Worm (Caenorhabditis elegans): ENCODE measurements around the gene igcm-3.

The igcm-3 gene

ce11 chrX:2700649-2701048 lies 5.0 kb downstream of the igcm-3 start:
- TF ChIP-seq ceh-63 (GFP tag; optimal IDR thresholded peaks at IDR 0.05) (no peak), xbp-1 (tag; optimal IDR thresholded peaks at IDR 0.05) (no peak), dpl-1 (GFP tag; optimal IDR thresholded peaks at IDR 0.05) (no peak), nhr-237 (tag; optimal IDR thresholded peaks at IDR 0.05) (no peak), lin-39 (tag; optimal IDR thresholded peaks at IDR 0.05) (no peak), sptf-1 (tag; optimal IDR thresholded peaks at IDR 0.05) (no peak), unc-130 (tag; optimal IDR thresholded peaks at IDR 0.05) (no peak), aly-2 (tag; optimal IDR thresholded peaks at IDR 0.05) (no peak), ceh-8 (GFP tag; optimal IDR thresholded peaks at IDR 0.05) (no peak), lin-14 (GFP tag; optimal IDR thresholded peaks at IDR 0.05) (peak; percentile 15), efl-1 (optimal IDR thresholded peaks at IDR 0.05) (no peak), efl-1 (GFP tag; optimal IDR thresholded peaks at IDR 0.05 in 1 of 2) (no peak), efl-3 (GFP tag; optimal IDR thresholded peaks at IDR 0.05) (no peak), hpl-2 (GFP tag; optimal IDR thresholded peaks at IDR 0.05) (no peak), blmp-1 (tag; optimal IDR thresholded peaks at IDR 0.05) (peak; percentile 7), elt-2 (tag; optimal IDR thresholded peaks at IDR 0.05) (no peak)

ce11 chrX:2698197-2698800 lies 7.4 kb downstream of the igcm-3 start:
- TF ChIP-seq Y116A8C.19 (tag; optimal IDR thresholded peaks at IDR 0.05; ENCODE audit: borderline replicate concordance) (no peak), skn-1 (tag; optimal IDR thresholded peaks at IDR 0.05) (peak; percentile 41), ztf-11 (tag; optimal IDR thresholded peaks at IDR 0.05) (no peak), sox-4 (tag; optimal IDR thresholded peaks at IDR 0.05) (no peak), mep-1 (tag; optimal IDR thresholded peaks at IDR 0.05) (no peak), dsc-1 (tag; optimal IDR thresholded peaks at IDR 0.05) (no peak), lin-39 (tag; optimal IDR thresholded peaks at IDR 0.05) (no peak), alr-1 (tag; optimal IDR thresholded peaks at IDR 0.05; ENCODE audit: borderline replicate concordance) (no peak), C34B4.2 (tag; optimal IDR thresholded peaks at IDR 0.05) (no peak), elt-2 (tag; optimal IDR thresholded peaks at IDR 0.05) (peak; percentile 50), blmp-1 (tag; optimal IDR thresholded peaks at IDR 0.05) (no peak), lin-14 (GFP tag; optimal IDR thresholded peaks at IDR 0.05) (no peak), nhr-76 (tag; optimal IDR thresholded peaks at IDR 0.05) (no peak), elt-3 (tag; optimal IDR thresholded peaks at IDR 0.05) (no peak), nhr-71 (tag; optimal IDR thresholded peaks at IDR 0.05) (no peak), unc-30 (tag; optimal IDR thresholded peaks at IDR 0.05) (no peak), hlh-4 (tag; optimal IDR thresholded peaks at IDR 0.05) (no peak), aha-1 (tag; optimal IDR thresholded peaks at IDR 0.05) (no peak)

ce11 chrX:2697645-2698044 lies 8.0 kb downstream of the igcm-3 start:
- TF ChIP-seq nhr-237 (tag; optimal IDR thresholded peaks at IDR 0.05) (no peak), blmp-1 (tag; optimal IDR thresholded peaks at IDR 0.05) (no peak), ceh-88 (GFP tag; IDR thresholded peaks at IDR 0.05) (no peak), hpl-2 (GFP tag; optimal IDR thresholded peaks at IDR 0.05) (no peak), isw-1 (GFP tag; IDR thresholded peaks at IDR 0.05) (no peak), nhr-90 (tag; optimal IDR thresholded peaks at IDR 0.05; ENCODE audit: poor library complexity) (no peak), unc-98 (GFP tag; IDR thresholded peaks at IDR 0.05) (no peak), hlh-17 (GFP tag; optimal IDR thresholded peaks at IDR 0.05; ENCODE audit: borderline replicate concordance) (no peak)

ce11 chrX:2696563-2696962 lies 9.1 kb downstream of the igcm-3 start:
- TF ChIP-seq ceh-63 (GFP tag; optimal IDR thresholded peaks at IDR 0.05) (no peak), lin-15B (tag; optimal IDR thresholded peaks at IDR 0.05) (no peak), nhr-76 (tag; optimal IDR thresholded peaks at IDR 0.05) (no peak)

Measured in whole organism, L1 larva.